Worm (Caenorhabditis elegans): ENCODE measurements around the gene gem-1.

- TF ChIP-seq unc-120 (tag; optimal IDR thresholded peaks at IDR 0.05; ENCODE audit: poor library complexity, severe bottlenecking) (no peak), lin-13 (tag; optimal IDR thresholded peaks at IDR 0.05) (no peak), nhr-76 (tag; optimal IDR thresholded peaks at IDR 0.05) (no peak), M03D4.4 (tag; optimal IDR thresholded peaks at IDR 0.05) (no peak), ces-1 (GFP tag; optimal IDR thresholded peaks at IDR 0.05) (no peak)
Observed at ce11 chrX:13388829-13389228, 12.0 kb upstream of the gem-1 start.

Measured in whole organism, mixed stage, embryonic.